Worm (Caenorhabditis elegans): Measurements from ENCODE around the gene T03G11.10.

The T03G11.10 gene

ce11 chrX:5171085-5171484, at the start of gene T03G11.10:
T03G11.10 (minus strand) TSS chrX:5171185.
- no peak for TF ChIP-seq T22C8.4 (GFP tag; IDR thresholded peaks at IDR 0.05)
- no peak for TF ChIP-seq klf-2 (GFP tag; conservative IDR thresholded peaks at IDR 0.05)
- TF ChIP-seq med-1 (GFP tag; optimal IDR thresholded peaks at IDR 0.05; ENCODE audit: insufficient read depth) = no peak
- TF ChIP-seq flt-1 (GFP tag; IDR thresholded peaks at IDR 0.05) = no peak
- TF ChIP-seq cog-1 (tag; optimal IDR thresholded peaks at IDR 0.05) = no peak
- no peak for TF ChIP-seq ztf-29 (GFP tag; IDR thresholded peaks at IDR 0.05)
- no peak for TF ChIP-seq ztf-23 (GFP tag; IDR thresholded peaks at IDR 0.05)
- TF ChIP-seq tab-1 (GFP tag; IDR thresholded peaks at IDR 0.05) = no peak
- TF ChIP-seq ref-1 (GFP tag; conservative IDR thresholded peaks at IDR 0.05) = no peak

- no peak for TF ChIP-seq ztf-23 (GFP tag; IDR thresholded peaks at IDR 0.05)
- no peak for TF ChIP-seq klf-2 (GFP tag; conservative IDR thresholded peaks at IDR 0.05)
- no peak for TF ChIP-seq ztf-29 (GFP tag; IDR thresholded peaks at IDR 0.05)
- TF ChIP-seq med-1 (GFP tag; optimal IDR thresholded peaks at IDR 0.05; ENCODE audit: insufficient read depth) = no peak
- no peak for TF ChIP-seq cog-1 (tag; optimal IDR thresholded peaks at IDR 0.05)
- no peak for TF ChIP-seq tab-1 (GFP tag; IDR thresholded peaks at IDR 0.05)
- no peak for TF ChIP-seq ref-1 (GFP tag; conservative IDR thresholded peaks at IDR 0.05)
- no peak for TF ChIP-seq flt-1 (GFP tag; IDR thresholded peaks at IDR 0.05)
- TF ChIP-seq T22C8.4 (GFP tag; IDR thresholded peaks at IDR 0.05) = no peak
These were observed 47.3 kb upstream of the T03G11.10 start for ce11 chrX:5218323-5218722.

ce11 chrX:5216063-5216462, 45.1 kb upstream of the T03G11.10 start, which contains the start of gene hrpa-2:
hrpa-2 (plus strand) TSS chrX:5216363.
- no peak for TF ChIP-seq klf-2 (GFP tag; conservative IDR thresholded peaks at IDR 0.05)
- TF ChIP-seq T22C8.4 (GFP tag; IDR thresholded peaks at IDR 0.05) = no peak
- TF ChIP-seq cog-1 (tag; optimal IDR thresholded peaks at IDR 0.05) = no peak
- no peak for TF ChIP-seq ztf-29 (GFP tag; IDR thresholded peaks at IDR 0.05)
- no peak for TF ChIP-seq tab-1 (GFP tag; IDR thresholded peaks at IDR 0.05)

- TF ChIP-seq ztf-23 (GFP tag; IDR thresholded peaks at IDR 0.05) (0 out of 2 replicates have a peak, but pooled peaks have one; percentile 44), cog-1 (tag; optimal IDR thresholded peaks at IDR 0.05) (no peak)
These were observed 43.8 kb upstream of the T03G11.10 start for ce11 chrX:5214790-5215189.

- no peak for TF ChIP-seq ztf-29 (GFP tag; IDR thresholded peaks at IDR 0.05)
- TF ChIP-seq tab-1 (GFP tag; IDR thresholded peaks at IDR 0.05) = no peak
- no peak for TF ChIP-seq cog-1 (tag; optimal IDR thresholded peaks at IDR 0.05)
- TF ChIP-seq ztf-23 (GFP tag; IDR thresholded peaks at IDR 0.05) = no peak
- TF ChIP-seq flt-1 (GFP tag; IDR thresholded peaks at IDR 0.05) = no peak
- TF ChIP-seq T22C8.4 (GFP tag; IDR thresholded peaks at IDR 0.05) = no peak
- no peak for TF ChIP-seq ref-1 (GFP tag; conservative IDR thresholded peaks at IDR 0.05)
- no peak for TF ChIP-seq klf-2 (GFP tag; conservative IDR thresholded peaks at IDR 0.05)
- no peak for TF ChIP-seq med-1 (GFP tag; optimal IDR thresholded peaks at IDR 0.05; ENCODE audit: insufficient read depth)
These were observed 42.6 kb upstream of the T03G11.10 start for ce11 chrX:5213565-5213964.

ce11 chrX:5213032-5213431, 42.0 kb upstream of the T03G11.10 start:
- TF ChIP-seq flt-1 (GFP tag; IDR thresholded peaks at IDR 0.05) = no peak
- no peak for TF ChIP-seq klf-2 (GFP tag; conservative IDR thresholded peaks at IDR 0.05)
- no peak for TF ChIP-seq ztf-29 (GFP tag; IDR thresholded peaks at IDR 0.05)
- no peak for TF ChIP-seq med-1 (GFP tag; optimal IDR thresholded peaks at IDR 0.05; ENCODE audit: insufficient read depth)
- TF ChIP-seq cog-1 (tag; optimal IDR thresholded peaks at IDR 0.05) = no peak
- TF ChIP-seq T22C8.4 (GFP tag; IDR thresholded peaks at IDR 0.05) = no peak
- no peak for TF ChIP-seq ztf-23 (GFP tag; IDR thresholded peaks at IDR 0.05)
- no peak for TF ChIP-seq tab-1 (GFP tag; IDR thresholded peaks at IDR 0.05)
- no peak for TF ChIP-seq ref-1 (GFP tag; conservative IDR thresholded peaks at IDR 0.05)

- no peak for TF ChIP-seq med-1 (GFP tag; optimal IDR thresholded peaks at IDR 0.05; ENCODE audit: insufficient read depth)
- TF ChIP-seq ref-1 (GFP tag; conservative IDR thresholded peaks at IDR 0.05) = no peak
- TF ChIP-seq cog-1 (tag; optimal IDR thresholded peaks at IDR 0.05) = no peak
- TF ChIP-seq klf-2 (GFP tag; conservative IDR thresholded peaks at IDR 0.05) = no peak
- TF ChIP-seq tab-1 (GFP tag; IDR thresholded peaks at IDR 0.05) = no peak
- TF ChIP-seq ztf-23 (GFP tag; IDR thresholded peaks at IDR 0.05) = no peak
- TF ChIP-seq T22C8.4 (GFP tag; IDR thresholded peaks at IDR 0.05) = no peak
- TF ChIP-seq ztf-29 (GFP tag; IDR thresholded peaks at IDR 0.05) = no peak
- no peak for TF ChIP-seq flt-1 (GFP tag; IDR thresholded peaks at IDR 0.05)
These were observed 40.1 kb upstream of the T03G11.10 start for ce11 chrX:5210927-5211655.

- no peak for TF ChIP-seq flt-1 (GFP tag; IDR thresholded peaks at IDR 0.05)
- TF ChIP-seq cog-1 (tag; optimal IDR thresholded peaks at IDR 0.05) = peak; percentile 35
These were observed 39.5 kb upstream of the T03G11.10 start for ce11 chrX:5210524-5210923.

- no peak for TF ChIP-seq ztf-29 (GFP tag; IDR thresholded peaks at IDR 0.05)
- TF ChIP-seq flt-1 (GFP tag; IDR thresholded peaks at IDR 0.05) = no peak
- no peak for TF ChIP-seq ref-1 (GFP tag; conservative IDR thresholded peaks at IDR 0.05)
- no peak for TF ChIP-seq med-1 (GFP tag; optimal IDR thresholded peaks at IDR 0.05; ENCODE audit: insufficient read depth)
- TF ChIP-seq cog-1 (tag; optimal IDR thresholded peaks at IDR 0.05) = no peak
- TF ChIP-seq klf-2 (GFP tag; conservative IDR thresholded peaks at IDR 0.05) = no peak
- no peak for TF ChIP-seq ztf-23 (GFP tag; IDR thresholded peaks at IDR 0.05)
- no peak for TF ChIP-seq T22C8.4 (GFP tag; IDR thresholded peaks at IDR 0.05)
- TF ChIP-seq tab-1 (GFP tag; IDR thresholded peaks at IDR 0.05) = no peak
These were observed 38.4 kb upstream of the T03G11.10 start for ce11 chrX:5209429-5209828.

ce11 chrX:5208831-5209230, 37.8 kb upstream of the T03G11.10 start:
- TF ChIP-seq ztf-23 (GFP tag; IDR thresholded peaks at IDR 0.05) (no peak), T22C8.4 (GFP tag; IDR thresholded peaks at IDR 0.05) (no peak), cog-1 (tag; optimal IDR thresholded peaks at IDR 0.05) (no peak), klf-2 (GFP tag; conservative IDR thresholded peaks at IDR 0.05) (no peak), ref-1 (GFP tag; conservative IDR thresholded peaks at IDR 0.05) (no peak), med-1 (GFP tag; optimal IDR thresholded peaks at IDR 0.05; ENCODE audit: insufficient read depth) (no peak), tab-1 (GFP tag; IDR thresholded peaks at IDR 0.05) (no peak), flt-1 (GFP tag; IDR thresholded peaks at IDR 0.05) (no peak), ztf-29 (GFP tag; IDR thresholded peaks at IDR 0.05) (no peak)

Data from whole organism, midembryonic.